Fruit fly (Drosophila melanogaster): Measurements from ENCODE around the gene Ubx.
A peak's percentile ranks its signal among the peaks of the same experiment; 100 is the strongest.

Ubx gene

dm6 chr3R:16672213-16672706 lies 62.0 kb downstream of the Ubx start (continued):
- TF ChIP-seq prd (optimal IDR thresholded peaks at IDR 0.05) (no peak), prd (GFP tag; IDR thresholded peaks at IDR 0.05) (no peak), crol (GFP tag; IDR thresholded peaks at IDR 0.05) (peak; percentile 34; the same call in 1 of the 2 replicates)

dm6 chr3R:16664144-16664825 lies 69.9 kb downstream of the Ubx start:
- TF ChIP-seq grn (GFP tag; optimal IDR thresholded peaks at IDR 0.05) (peak; percentile 72), pros (GFP tag; optimal IDR thresholded peaks at IDR 0.05) (peak; percentile 17), CG2199 (GFP tag; IDR thresholded peaks at IDR 0.05) (0 out of 3 replicates have a peak, but pooled peaks have one; percentile 51), Eip74EF (GFP tag; optimal IDR thresholded peaks at IDR 0.05) (peak in 1 of 2 experiments; percentile 11), en (GFP tag; optimal IDR thresholded peaks at IDR 0.05) (peak; percentile 31), seq (GFP tag; IDR thresholded peaks at IDR 0.05) (no peak), abd-A (tag; optimal IDR thresholded peaks at IDR 0.05) (peak; percentile 99), CG34224 (GFP tag; IDR thresholded peaks at IDR 0.05; ENCODE audit: partially characterized antibody) (no peak), ase (GFP tag; IDR thresholded peaks at IDR 0.05) (no peak), gce (GFP tag; IDR thresholded peaks at IDR 0.05) (0 out of 3 replicates have a peak, but pooled peaks have one; percentile 13), sd (tag; optimal IDR thresholded peaks at IDR 0.05) (peak; percentile 92), CG8290 (GFP tag; optimal IDR thresholded peaks at IDR 0.05) (no peak), CG8290 (tag; optimal IDR thresholded peaks at IDR 0.05) (peak in 1 of 2 experiments; percentile 25), CG5180 (GFP tag; optimal IDR thresholded peaks at IDR 0.05) (no peak), Med (GFP tag) (peak; percentile 35), crp (GFP tag; optimal IDR thresholded peaks at IDR 0.05) (no peak), Hr78 (GFP tag; optimal IDR thresholded peaks at IDR 0.05) (peak in 1 of 2 experiments; percentile 15), E2f1 (GFP tag; IDR thresholded peaks at IDR 0.05) (no peak), chinmo (GFP tag; IDR thresholded peaks at IDR 0.05; ENCODE audit: partially characterized antibody) (peak; percentile 63; the same call in 1 of the 4 replicates), mirr (GFP tag; optimal IDR thresholded peaks at IDR 0.05) (no peak), kay (GFP tag; optimal IDR thresholded peaks at IDR 0.05) (no peak), HmgZ (tag; optimal IDR thresholded peaks at IDR 0.05) (no peak), CG8359 (GFP tag; optimal IDR thresholded peaks at IDR 0.05; ENCODE audit: borderline replicate concordance) (no peak), vvl (GFP tag; IDR thresholded peaks at IDR 0.05) (peak; percentile 67; the same call in 1 of the 2 replicates), CG13894 (tag; optimal IDR thresholded peaks at IDR 0.05) (peak; percentile 41), CG13624 (GFP tag; optimal IDR thresholded peaks at IDR 0.05) (no peak), Awh (GFP tag; IDR thresholded peaks at IDR 0.05) (peak; percentile 84), CG7357 (GFP tag; IDR thresholded peaks at IDR 0.05) (no peak), CG12769 (tag; optimal IDR thresholded peaks at IDR 0.05) (peak; percentile 55), cg (GFP tag; optimal IDR thresholded peaks at IDR 0.05) (peak; percentile 48)

- no peak for TF ChIP-seq Scr (GFP tag; IDR thresholded peaks at IDR 0.05; ENCODE audit: partially characterized antibody)
- TF ChIP-seq Lhr (GFP tag; optimal IDR thresholded peaks at IDR 0.05) = no peak
- no peak for TF ChIP-seq CG2120 (GFP tag; optimal IDR thresholded peaks at IDR 0.05)
- peak; percentile 51 for TF ChIP-seq gsb-n (tag; optimal IDR thresholded peaks at IDR 0.05)
- TF ChIP-seq fu2 (GFP tag; optimal IDR thresholded peaks at IDR 0.05) = no peak
- peak in 1 of 2 experiments; percentile 75 for TF ChIP-seq Hr78 (GFP tag; optimal IDR thresholded peaks at IDR 0.05)
- TF ChIP-seq Hsf (GFP tag; optimal IDR thresholded peaks at IDR 0.05) = no peak
- no peak for TF ChIP-seq CG11695 (GFP tag; IDR thresholded peaks at IDR 0.05)
- TF ChIP-seq cad (GFP tag; optimal IDR thresholded peaks at IDR 0.05) = peak; percentile 72
- TF ChIP-seq caup (GFP tag; optimal IDR thresholded peaks at IDR 0.05; ENCODE audit: severe bottlenecking) = no peak
- no peak for TF ChIP-seq lilli (GFP tag; optimal IDR thresholded peaks at IDR 0.05)
- peak; percentile 88 for TF ChIP-seq CG10321 (GFP tag; IDR thresholded peaks at IDR 0.05)
- no peak for TF ChIP-seq al (GFP tag; IDR thresholded peaks at IDR 0.05)
- TF ChIP-seq CG9876 (GFP tag; optimal IDR thresholded peaks at IDR 0.05) = no peak
- TF ChIP-seq bab2 (GFP tag; optimal IDR thresholded peaks at IDR 0.05) = no peak
- TF ChIP-seq CG8388 (GFP tag; optimal IDR thresholded peaks at IDR 0.05) = no peak
These were observed 72.5 kb downstream of the Ubx start for dm6 chr3R:16661693-16662092.

All from whole organism, embryonic.